Fruit fly (Drosophila melanogaster) whole organism, embryonic: ENCODE measurements around the gene haf.

Experiments
- Atf6 ChIP-seq: fragments of 200-800 bp; sonication (Bioruptor generic); IDR thresholded peaks from 2 replicates; pipeline ENCODE4 v1.3.6; 2022; ENCODE audit warnings: missing biosample characterization, missing genetic modification characterization
- CG11093 ChIP-seq: fragments of 200-800 bp; sonication (Bioruptor generic); IDR thresholded peaks from 3 replicates; pipeline ENCODE4 v1.3.6; 2022; ENCODE audit warnings: missing biosample characterization, missing genetic modification characterization
- CG1233 ChIP-seq: fragments of 200-800 bp; sonication (Bioruptor generic); optimal IDR thresholded peaks from 4 replicates; lab custom pipeline; 2018; ENCODE audit warnings: missing biosample characterization, mild to moderate bottlenecking, missing genetic modification characterization
- CG13775 ChIP-seq: fragments of 200-800 bp; sonication (Bioruptor generic); optimal IDR thresholded peaks from 3 replicates; lab custom pipeline; 2017; ENCODE audit warnings: missing biosample characterization, mild to moderate bottlenecking, missing genetic modification characterization
- CG14667 ChIP-seq: fragments of 200-800 bp; sonication (Bioruptor generic); IDR thresholded peaks from 2 replicates; pipeline ENCODE4 v1.3.6; 2022; ENCODE audit warnings: missing biosample characterization, missing genetic modification characterization
- CG14965 ChIP-seq: fragments of 200-800 bp; sonication (Bioruptor generic); optimal IDR thresholded peaks from 2 replicates; lab custom pipeline; 2016; ENCODE audit warnings: missing biosample characterization, missing genetic modification characterization, borderline replicate concordance
- CG17612 ChIP-seq: fragments of 200-800 bp; sonication (Bioruptor generic); IDR thresholded peaks from 2 replicates; pipeline ENCODE4 v1.3.6; 2022; ENCODE audit warnings: missing biosample characterization, missing genetic modification characterization
- CG1832 ChIP-seq: fragments of 200-800 bp; sonication (Bioruptor generic); optimal IDR thresholded peaks from 2 replicates; lab custom pipeline; 2017; ENCODE audit warnings: missing biosample characterization, mild to moderate bottlenecking, missing genetic modification characterization, inconsistent platforms
- CG30020 ChIP-seq: fragments of 200-800 bp; optimal IDR thresholded peaks from 2 replicates; lab custom pipeline; 2019; ENCODE audit warnings: missing biosample characterization, mild to moderate bottlenecking, missing genetic modification characterization, moderate library complexity
- CG3726 ChIP-seq: fragments of 200-800 bp; sonication (Bioruptor generic); IDR thresholded peaks from 3 replicates; pipeline ENCODE4, ENCODE4 v1.3.6; 2022; ENCODE audit warnings: missing biosample characterization, missing genetic modification characterization
- CG43689 ChIP-seq: fragments of 200-800 bp; sonication (Bioruptor generic); IDR thresholded peaks from 2 replicates; pipeline ENCODE4 v1.3.6; 2022; ENCODE audit warnings: missing biosample characterization, missing genetic modification characterization
- CG6272 ChIP-seq: fragments of 200-800 bp; sonication (Bioruptor generic); IDR thresholded peaks from 2 replicates; pipeline ENCODE4 v1.3.6; 2022; ENCODE audit warnings: missing biosample characterization, missing genetic modification characterization
- CG6654 ChIP-seq: fragments of 200-800 bp; sonication (Bioruptor generic); optimal IDR thresholded peaks from 2 replicates; lab custom pipeline; 2017; ENCODE audit warnings: missing biosample characterization, mild to moderate bottlenecking, missing genetic modification characterization
- CG6765 ChIP-seq: fragments of 200-800 bp; sonication (Bioruptor generic); optimal IDR thresholded peaks from 3 replicates; lab custom pipeline; 2017; ENCODE audit warnings: missing biosample characterization, mild to moderate bottlenecking, missing genetic modification characterization
- CG7271 ChIP-seq: fragments of 200-800 bp; sonication (Bioruptor generic); optimal IDR thresholded peaks from 2 replicates; lab custom pipeline; 2018; ENCODE audit warnings: missing biosample characterization, mild to moderate bottlenecking, missing genetic modification characterization, moderate library complexity
- CG8281 ChIP-seq: fragments of 200-800 bp; sonication (Bioruptor generic); optimal IDR thresholded peaks from 2 replicates; lab custom pipeline; 2018; ENCODE audit warnings: missing biosample characterization, mild to moderate bottlenecking, missing genetic modification characterization, moderate library complexity
- CG8359 ChIP-seq: fragments of 200-800 bp; sonication (Bioruptor generic); optimal IDR thresholded peaks from 2 replicates; lab custom pipeline; 2017; ENCODE audit warnings: missing biosample characterization, mild to moderate bottlenecking, missing genetic modification characterization, borderline replicate concordance
- Chrac-16 ChIP-seq: fragments of 200-800 bp; sonication (Bioruptor generic); optimal IDR thresholded peaks from 3 replicates; lab custom pipeline; 2016; ENCODE audit warnings: missing biosample characterization, missing genetic modification characterization
- Drgx ChIP-seq: fragments of 200-800 bp; sonication (Bioruptor generic); IDR thresholded peaks from 2 replicates; pipeline ENCODE4 v1.3.6; 2022; ENCODE audit warnings: missing biosample characterization, missing genetic modification characterization
- ERR ChIP-seq: fragments of 200-800 bp; sonication (Bioruptor generic); optimal IDR thresholded peaks from 2 replicates; lab custom pipeline; 2016; ENCODE audit warnings: missing biosample characterization, missing genetic modification characterization
- Ets97D ChIP-seq: fragments of 200-800 bp; sonication (Bioruptor generic); optimal IDR thresholded peaks from 3 replicates; lab custom pipeline; 2016; ENCODE audit warnings: missing biosample characterization, missing genetic modification characterization
- Hey ChIP-seq: fragments of 200-800 bp; sonication (Bioruptor generic); optimal IDR thresholded peaks from 3 replicates; lab custom pipeline; 2018; ENCODE audit warnings: missing biosample characterization, mild to moderate bottlenecking, missing genetic modification characterization
- Hmr ChIP-seq: fragments of 200-800 bp; sonication (Bioruptor generic); optimal IDR thresholded peaks from 3 replicates; lab custom pipeline; 2017; ENCODE audit warnings: mild to moderate bottlenecking, missing biosample characterization, missing genetic modification reagents, missing genetic modification characterization
- Hmx ChIP-seq: fragments of 200-800 bp; sonication (Bioruptor generic); optimal IDR thresholded peaks from 2 replicates; lab custom pipeline; 2016; ENCODE audit warnings: missing biosample characterization, missing genetic modification characterization
- Hr51 ChIP-seq, 2 experiments: fragments of 200-800 bp; sonication (Bioruptor generic); optimal IDR thresholded peaks; 2 replicates in 1 of 2; 3 replicates in 1 of 2; lab custom pipeline; 2016 to 2018; ENCODE audit warnings: missing biosample characterization in 2 of 2, missing genetic modification characterization in 2 of 2, mild to moderate bottlenecking in 1 of 2, moderate library complexity in 1 of 2
- Hsf ChIP-seq: fragments of 200-800 bp; sonication (Bioruptor generic); optimal IDR thresholded peaks from 3 replicates; lab custom pipeline; 2016; ENCODE audit warnings: missing biosample characterization, missing genetic modification characterization
- MBD-R2 ChIP-seq: fragments of 200-800 bp; sonication (Bioruptor generic); IDR thresholded peaks from 2 replicates; pipeline ENCODE4 v1.3.6; 2022; ENCODE audit warnings: missing biosample characterization, missing genetic modification characterization
- Sox102F ChIP-seq: fragments of 200-800 bp; sonication (Bioruptor generic); optimal IDR thresholded peaks from 2 replicates; lab custom pipeline; 2018; ENCODE audit warnings: missing biosample characterization, mild to moderate bottlenecking, missing genetic modification characterization, moderate library complexity
- Stat92E ChIP-seq, 3 experiments: fragments of >200 bp in 2 of 3; fragments of 200-800 bp in 1 of 3; sonication (Bioruptor generic) in 1 of 3; optimal IDR thresholded peaks; 2 replicates each; lab custom pipeline; 2017 to 2019; ENCODE audit warnings: missing biosample characterization in 3 of 3, missing genetic modification characterization in 3 of 3, mild to moderate bottlenecking in 1 of 3, moderate library complexity in 1 of 3
- bowl ChIP-seq: fragments of 200-800 bp; sonication (Bioruptor generic); IDR thresholded peaks from 2 replicates; pipeline ENCODE4 v1.3.6; 2022; ENCODE audit warnings: missing biosample characterization, missing genetic modification characterization
- cad ChIP-seq: fragments of >200 bp; optimal IDR thresholded peaks from 2 replicates; lab custom pipeline; 2017; ENCODE audit warnings: missing biosample characterization, missing genetic modification characterization
- chif ChIP-seq, 2 experiments: fragments of 200-800 bp; sonication (Bioruptor generic); optimal IDR thresholded peaks; 3 replicates each; lab custom pipeline; 2016; ENCODE audit warnings: missing biosample characterization in 2 of 2, missing genetic modification characterization in 2 of 2
- corto ChIP-seq: fragments of 200-800 bp; sonication (Bioruptor generic); optimal IDR thresholded peaks from 2 replicates; lab custom pipeline; 2016; ENCODE audit warnings: missing biosample characterization, mild to moderate bottlenecking, missing genetic modification characterization, moderate library complexity
- cwo ChIP-seq: fragments of 200-800 bp; sonication (Bioruptor generic); optimal IDR thresholded peaks from 3 replicates; lab custom pipeline; 2017; ENCODE audit warnings: missing biosample characterization, missing genetic modification characterization, mild to moderate bottlenecking, moderate library complexity, missing genetic modification reagents
- danr ChIP-seq: fragments of 200-800 bp; sonication (Bioruptor generic); IDR thresholded peaks from 2 replicates; pipeline ENCODE4 v1.3.6; 2022; ENCODE audit warnings: missing biosample characterization, missing genetic modification characterization
- emc ChIP-seq: fragments of 200-800 bp; sonication (Bioruptor generic); optimal IDR thresholded peaks from 2 replicates; lab custom pipeline; 2016; ENCODE audit warnings: missing biosample characterization, missing genetic modification characterization
- esg ChIP-seq: fragments of 200-800 bp; sonication (Bioruptor generic); conservative IDR thresholded peaks from 2 replicates; pipeline ENCODE4 v1.3.6; 2022; ENCODE audit warnings: missing biosample characterization, missing genetic modification characterization
- fd102C ChIP-seq: fragments of 200-800 bp; sonication (Bioruptor generic); optimal IDR thresholded peaks from 2 replicates; lab custom pipeline; 2018; ENCODE audit warnings: missing biosample characterization, mild to moderate bottlenecking, missing genetic modification characterization, moderate library complexity
- ken ChIP-seq: fragments of 200-800 bp; sonication (Bioruptor generic); IDR thresholded peaks from 3 replicates; pipeline ENCODE4 v1.3.6; 2022; ENCODE audit warnings: missing biosample characterization, missing genetic modification characterization
- mirr ChIP-seq: fragments of 200-800 bp; sonication (Bioruptor generic); optimal IDR thresholded peaks from 3 replicates; lab custom pipeline; 2018; ENCODE audit warnings: missing biosample characterization, mild to moderate bottlenecking, missing genetic modification characterization
- nom ChIP-seq: fragments of 200-800 bp; sonication (Bioruptor generic); optimal IDR thresholded peaks from 2 replicates; lab custom pipeline; 2017; ENCODE audit warnings: missing biosample characterization, missing genetic modification characterization, mild to moderate bottlenecking, moderate library complexity, missing genetic modification reagents
- pb ChIP-seq: fragments of 200-800 bp; sonication (Bioruptor generic); optimal IDR thresholded peaks from 3 replicates; lab custom pipeline; 2016; ENCODE audit warnings: missing biosample characterization, missing genetic modification characterization
- ro ChIP-seq: fragments of 200-800 bp; sonication (Bioruptor generic); IDR thresholded peaks from 2 replicates; pipeline ENCODE4 v1.3.6; 2022; ENCODE audit warnings: missing biosample characterization, missing genetic modification characterization
- salm ChIP-seq: fragments of 200-800 bp; sonication (Bioruptor generic); optimal IDR thresholded peaks from 2 replicates; lab custom pipeline; 2018; ENCODE audit warnings: missing biosample characterization, mild to moderate bottlenecking, missing genetic modification characterization
- ssp ChIP-seq: fragments of 200-800 bp; sonication (Bioruptor generic); IDR thresholded peaks from 2 replicates; pipeline ENCODE4 v1.3.6; 2022; ENCODE audit warnings: missing biosample characterization, missing genetic modification characterization
- tna ChIP-seq: fragments of 200-800 bp; sonication (Bioruptor generic); IDR thresholded peaks from 2 replicates; pipeline ENCODE4 v1.3.6; 2022; ENCODE audit warnings: missing biosample characterization, missing genetic modification characterization; ENCODE audit not compliant: partially characterized antibody
- unc-4 ChIP-seq: fragments of 200-800 bp; sonication (Bioruptor generic); IDR thresholded peaks from 2 replicates; pipeline ENCODE4 v1.3.6; 2022; ENCODE audit warnings: missing biosample characterization, missing genetic modification characterization; ENCODE audit not compliant: partially characterized antibody
- unpg ChIP-seq: fragments of 200-800 bp; sonication (Bioruptor generic); optimal IDR thresholded peaks from 3 replicates; lab custom pipeline; 2018; ENCODE audit warnings: missing biosample characterization, mild to moderate bottlenecking, missing genetic modification characterization, moderate library complexity
- yki ChIP-seq: fragments of >200 bp; optimal IDR thresholded peaks from 3 replicates; lab custom pipeline; 2018
- zf30C ChIP-seq: fragments of 200-800 bp; sonication (Bioruptor generic); optimal IDR thresholded peaks from 3 replicates; lab custom pipeline; 2018; ENCODE audit warnings: missing biosample characterization, mild to moderate bottlenecking, missing genetic modification characterization

haf gene

DNA sequence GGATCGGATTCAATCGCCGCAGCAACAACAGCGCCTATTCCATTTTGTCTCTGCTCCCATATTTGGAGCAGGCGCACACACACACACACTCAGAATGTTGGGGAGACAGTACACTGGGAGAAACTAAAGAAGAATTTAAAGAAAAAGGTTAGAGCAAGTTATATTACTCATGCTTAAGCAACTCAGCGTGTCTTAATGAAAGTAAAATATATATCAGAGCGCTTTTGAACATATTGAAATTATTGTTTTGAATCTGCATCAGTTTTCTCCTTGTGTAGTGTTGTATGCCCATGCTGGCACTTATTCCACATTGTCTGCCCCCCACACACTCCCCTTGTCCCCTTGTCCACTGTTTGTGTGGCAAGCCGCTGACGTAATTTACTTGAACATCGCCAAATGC lies 35.2 kb downstream of the haf start (continued):
- TF ChIP-seq nom (GFP tag; lab: Kevin White, UChicago) (no peak), Atf6 (GFP tag; lab: Robert Waterston, UW) (peak; percentile 70), CG43689 (GFP tag; lab: Robert Waterston, UW) (peak; percentile 52; the same call in 1 of the 2 replicates), ERR (GFP tag; lab: Kevin White, UChicago) (peak; percentile 80), CG7271 (tag; lab: Kevin White, UChicago) (no peak), CG1832 (no peak), unpg (GFP tag; lab: Kevin White, UChicago) (peak; percentile 79), CG30020 (tag; lab: Kevin White, UChicago) (no peak), ro (GFP tag; lab: Robert Waterston, UW) (no peak), cwo (peak; percentile 79), Hey (tag; lab: Kevin White, UChicago) (no peak), unc-4 (no peak), Hmr (GFP tag; lab: Kevin White, UChicago) (peak; percentile 86), CG14667 (GFP tag; lab: Robert Waterston, UW) (peak; percentile 58), esg (GFP tag; lab: Robert Waterston, UW) (peak; percentile 80), CG6765 (GFP tag; lab: Kevin White, UChicago) (peak; percentile 37), MBD-R2 (GFP tag; lab: Robert Waterston, UW) (peak; percentile 58; the same call in 1 of the 2 replicates), yki (no peak), salm (tag; lab: Kevin White, UChicago) (peak; percentile 49), CG1233 (GFP tag; lab: Kevin White, UChicago) (peak; percentile 38), bowl (GFP tag; lab: Robert Waterston, UW) (no peak), corto (GFP tag; lab: Kevin White, UChicago) (no peak), CG3726 (GFP tag; lab: Robert Waterston, UW) (0 out of 3 replicates have a peak, but pooled peaks have one; percentile 34), Hmx (GFP tag; lab: Kevin White, UChicago) (peak; percentile 5), CG6654 (peak; percentile 29), CG13775 (GFP tag; lab: Kevin White, UChicago) (peak; percentile 61), chif (GFP tag; optimal IDR thresholded peaks at IDR 0.05; lab: Kevin White, UChicago) (peak; percentile 69 to 83), Hsf (GFP tag; lab: Kevin White, UChicago) (peak; percentile 75), CG17612 (GFP tag; lab: Robert Waterston, UW) (no peak), Ets97D (GFP tag; lab: Kevin White, UChicago) (peak; percentile 46), fd102C (no peak), CG11093 (GFP tag; lab: Robert Waterston, UW) (peak; percentile 51; the same call in 1 of the 3 replicates), emc (GFP tag; lab: Kevin White, UChicago) (peak; percentile 50), Hr51 (GFP tag; optimal IDR thresholded peaks at IDR 0.05; lab: Kevin White, UChicago) (peak; percentile 41 to 80), CG8281 (tag; lab: Kevin White, UChicago) (peak; percentile 32), Chrac-16 (GFP tag; lab: Kevin White, UChicago) (peak; percentile 53), pb (GFP tag; lab: Kevin White, UChicago) (peak; percentile 27), cad (GFP tag; lab: Kevin White, UChicago) (no peak), CG6272 (peak; percentile 65), Sox102F (GFP tag; lab: Kevin White, UChicago) (peak; percentile 87), Drgx (GFP tag; lab: Robert Waterston, UW) (peak; percentile 91), danr (GFP tag; lab: Robert Waterston, UW) (peak; percentile 62; the same call in 1 of the 2 replicates), CG14965 (GFP tag; lab: Kevin White, UChicago) (peak; percentile 61), ssp (GFP tag; lab: Robert Waterston, UW) (peak; percentile 75), Stat92E (GFP tag; optimal IDR thresholded peaks at IDR 0.05; lab: Kevin White, UChicago) (no peak), tna (no peak), CG8359 (GFP tag; lab: Kevin White, UChicago) (peak; percentile 46), mirr (GFP tag; lab: Kevin White, UChicago) (no peak), ken (GFP tag; lab: Robert Waterston, UW) (peak; percentile 71; the same call in 2 of the 3 replicates), zf30C (peak; percentile 9)
